Worm (Caenorhabditis elegans) whole organism, mixed stage, embryonic: ENCODE data around the gene gmpr-1.
"Not testable (repeated sequence)": the region's sequence is repeated elsewhere in the genome, so short reads cannot be mapped to it uniquely, and the experiment has no call there.

Experiments used
- M03D4.4 ChIP-seq: sonication (generic microtip); optimal IDR thresholded peaks from 2 replicates; lab custom pipeline; 2017; ENCODE audit warnings: mild to moderate bottlenecking, missing genetic modification characterization, missing compliant biosample characterization
- bed-3 ChIP-seq: fragments of 200-800 bp; sonication (Bioruptor generic); optimal IDR thresholded peaks from 3 replicates; lab custom pipeline; 2018; ENCODE audit warnings: mild to moderate bottlenecking, missing genetic modification characterization, moderate library complexity, missing compliant biosample characterization
- blmp-1 ChIP-seq: fragments of 150-350 bp; optimal IDR thresholded peaks from 2 replicates; lab custom pipeline; 2014; ENCODE audit warnings: missing biosample characterization, missing genetic modification characterization
- ceh-39 ChIP-seq: fragments of 150-350 bp; optimal IDR thresholded peaks from 2 replicates; lab custom pipeline; 2014; ENCODE audit warnings: missing biosample characterization, missing genetic modification characterization
- ceh-43 ChIP-seq: fragments of 200-800 bp; sonication (Bioruptor generic); optimal IDR thresholded peaks from 2 replicates; lab custom pipeline; 2018; ENCODE audit warnings: mild to moderate bottlenecking, missing genetic modification characterization, moderate library complexity, missing compliant biosample characterization
- ceh-83 ChIP-seq: fragments of 200-800 bp; sonication (Bioruptor generic); optimal IDR thresholded peaks from 2 replicates; lab custom pipeline; 2018; ENCODE audit warnings: mild to moderate bottlenecking, missing genetic modification characterization, missing compliant biosample characterization
- ces-1 ChIP-seq: fragments of 150-350 bp; optimal IDR thresholded peaks from 2 replicates; lab custom pipeline; 2014; ENCODE audit warnings: missing biosample characterization, missing genetic modification reagents, missing genetic modification characterization
- cnd-1 ChIP-seq: fragments of 200-800 bp; sonication (Bioruptor generic); optimal IDR thresholded peaks from 2 replicates; lab custom pipeline; 2018; ENCODE audit warnings: mild to moderate bottlenecking, missing genetic modification characterization, missing compliant biosample characterization
- drap-1 ChIP-seq: fragments of 200-800 bp; sonication (Bioruptor generic); optimal IDR thresholded peaks from 3 replicates; lab custom pipeline; 2018; ENCODE audit warnings: mild to moderate bottlenecking, missing genetic modification characterization, missing compliant biosample characterization
- elt-1 ChIP-seq: sonication (generic microtip); optimal IDR thresholded peaks from 2 replicates; lab custom pipeline; 2017; ENCODE audit warnings: missing genetic modification characterization, mild to moderate bottlenecking, missing compliant biosample characterization, antibody characterized with exemption, moderate library complexity, borderline replicate concordance; ENCODE audit not compliant: insufficient read depth
- elt-3 ChIP-seq: fragments of 150-350 bp; optimal IDR thresholded peaks from 2 replicates; lab custom pipeline; 2014; ENCODE audit warnings: missing biosample characterization, missing genetic modification characterization
- flh-1 ChIP-seq: fragments of 200-800 bp; sonication (Bioruptor generic); optimal IDR thresholded peaks from 2 replicates; lab custom pipeline; 2018; ENCODE audit warnings: mild to moderate bottlenecking, missing genetic modification characterization, moderate library complexity, missing compliant biosample characterization
- ham-2 ChIP-seq: fragments of 200-800 bp; sonication (Bioruptor generic); optimal IDR thresholded peaks from 2 replicates; lab custom pipeline; 2018; ENCODE audit warnings: mild to moderate bottlenecking, missing genetic modification characterization, missing compliant biosample characterization
- hlh-1 ChIP-seq: fragments of 150-350 bp; optimal IDR thresholded peaks from 2 replicates; lab custom pipeline; 2014; ENCODE audit warnings: missing biosample characterization, missing genetic modification reagents, missing genetic modification characterization
- lin-13 ChIP-seq: fragments of 150-350 bp; optimal IDR thresholded peaks from 2 replicates; lab custom pipeline; 2014; ENCODE audit warnings: missing biosample characterization, missing genetic modification characterization
- lin-32 ChIP-seq: fragments of 200-800 bp; sonication (Bioruptor generic); optimal IDR thresholded peaks from 2 replicates; lab custom pipeline; 2018; ENCODE audit warnings: mild to moderate bottlenecking, missing genetic modification characterization, missing compliant biosample characterization
- lsy-2 ChIP-seq: fragments of 150-350 bp; optimal IDR thresholded peaks from 2 replicates; lab custom pipeline; 2014; ENCODE audit warnings: missing biosample characterization, missing genetic modification characterization
- mab-5 ChIP-seq: fragments of 150-350 bp; optimal IDR thresholded peaks from 2 replicates; lab custom pipeline; 2014; ENCODE audit warnings: missing biosample characterization, missing genetic modification characterization
- mep-1 ChIP-seq: fragments of 150-350 bp; optimal IDR thresholded peaks from 2 replicates; lab custom pipeline; 2017; ENCODE audit warnings: missing biosample characterization, missing genetic modification reagents, missing genetic modification characterization, inconsistent platforms
- mls-2 ChIP-seq: sonication (generic microtip); optimal IDR thresholded peaks from 2 replicates; lab custom pipeline; 2016; ENCODE audit warnings: mild to moderate bottlenecking, missing genetic modification characterization, moderate library complexity, missing compliant biosample characterization
- nhr-2 ChIP-seq: fragments of 150-350 bp; optimal IDR thresholded peaks from 2 replicates; lab custom pipeline; 2014; ENCODE audit warnings: missing biosample characterization, missing genetic modification characterization
- nhr-237 ChIP-seq: fragments of 150-350 bp; optimal IDR thresholded peaks from 2 replicates; lab custom pipeline; 2014; ENCODE audit warnings: missing biosample characterization, missing genetic modification characterization
- nhr-28 ChIP-seq: fragments of 150-350 bp; optimal IDR thresholded peaks from 2 replicates; lab custom pipeline; 2014; ENCODE audit warnings: missing biosample characterization, missing genetic modification characterization
- pha-4 ChIP-seq: fragments of 150-350 bp; optimal IDR thresholded peaks from 2 replicates; lab custom pipeline; 2018; ENCODE audit warnings: missing biosample characterization, missing genetic modification reagents, missing genetic modification characterization
- sem-2 ChIP-seq: fragments of 200-800 bp; sonication (Bioruptor generic); optimal IDR thresholded peaks from 2 replicates; lab custom pipeline; 2018; ENCODE audit warnings: mild to moderate bottlenecking, missing genetic modification characterization, missing compliant biosample characterization
- tbx-8 ChIP-seq: fragments of 200-800 bp; sonication (Bioruptor generic); optimal IDR thresholded peaks from 2 replicates; lab custom pipeline; 2018; ENCODE audit warnings: mild to moderate bottlenecking, missing genetic modification characterization, moderate library complexity, missing compliant biosample characterization
- unc-120 ChIP-seq: sonication (generic microtip); optimal IDR thresholded peaks from 2 replicates; lab custom pipeline; 2017; ENCODE audit warnings: missing genetic modification characterization, missing compliant biosample characterization; ENCODE audit not compliant: poor library complexity, severe bottlenecking
- zip-8 ChIP-seq: fragments of 150-350 bp; optimal IDR thresholded peaks from 2 replicates; lab custom pipeline; 2014; ENCODE audit warnings: missing biosample characterization, missing genetic modification characterization
- ztf-11 ChIP-seq: fragments of 150-350 bp; optimal IDR thresholded peaks from 2 replicates; lab custom pipeline; 2014; ENCODE audit warnings: missing biosample characterization, missing genetic modification characterization

The gmpr-1 gene

ce11 chrV:4341736-4342135, 29.4 kb downstream of the gmpr-1 start:
- TF ChIP-seq elt-1 (tag; lab: Kevin White, UChicago), result no peak
- no peak for TF ChIP-seq nhr-28 (tag; lab: Kevin White, UChicago)
- TF ChIP-seq lin-32, result no peak
- TF ChIP-seq zip-8 (tag; lab: Kevin White, UChicago), result no peak
- TF ChIP-seq drap-1 (GFP tag; lab: Kevin White, UChicago), result no peak
- TF ChIP-seq ham-2, result no peak
- no peak for TF ChIP-seq bed-3 (GFP tag; lab: Kevin White, UChicago)
- TF ChIP-seq tbx-8 (GFP tag; lab: Kevin White, UChicago), result no peak
- no peak for TF ChIP-seq M03D4.4
- no peak for TF ChIP-seq ztf-11
- TF ChIP-seq mep-1 (tag; lab: Kevin White, UChicago), result no peak
- no peak for TF ChIP-seq sem-2 (GFP tag; lab: Kevin White, UChicago)
- no peak for TF ChIP-seq ceh-39 (tag; lab: Kevin White, UChicago)
- no peak for TF ChIP-seq ceh-43 (GFP tag; lab: Kevin White, UChicago)
- no peak for TF ChIP-seq hlh-1 (tag; lab: Kevin White, UChicago)
- no peak for TF ChIP-seq ces-1 (GFP tag; lab: Kevin White, UChicago)
- TF ChIP-seq elt-3 (tag; lab: Kevin White, UChicago), result no peak
- no peak for TF ChIP-seq blmp-1 (tag; lab: Kevin White, UChicago)
- no peak for TF ChIP-seq flh-1 (GFP tag; lab: Kevin White, UChicago)
- TF ChIP-seq cnd-1, result no peak

ce11 chrV:4341208-4341607, 30.0 kb downstream of the gmpr-1 start, which contains the start of gene glrx-3:
Gene glrx-3, minus strand, starts transcription at chrV:4341308.
- TF ChIP-seq ceh-43 (GFP tag; lab: Kevin White, UChicago), result no peak
- no peak for TF ChIP-seq elt-3 (tag; lab: Kevin White, UChicago)
- no peak for TF ChIP-seq bed-3 (GFP tag; lab: Kevin White, UChicago)
- TF ChIP-seq unc-120, result no peak
- no peak for TF ChIP-seq pha-4 (tag; lab: Kevin White, UChicago)
- TF ChIP-seq mab-5 (tag; lab: Kevin White, UChicago), result no peak
- no peak for TF ChIP-seq blmp-1 (tag; lab: Kevin White, UChicago)
- no peak for TF ChIP-seq sem-2 (GFP tag; lab: Kevin White, UChicago)
- no peak for TF ChIP-seq lin-13
- no peak for TF ChIP-seq ham-2
- no peak for TF ChIP-seq ceh-83
- no peak for TF ChIP-seq tbx-8 (GFP tag; lab: Kevin White, UChicago)
- no peak for TF ChIP-seq nhr-237 (tag; lab: Kevin White, UChicago)

DNA sequence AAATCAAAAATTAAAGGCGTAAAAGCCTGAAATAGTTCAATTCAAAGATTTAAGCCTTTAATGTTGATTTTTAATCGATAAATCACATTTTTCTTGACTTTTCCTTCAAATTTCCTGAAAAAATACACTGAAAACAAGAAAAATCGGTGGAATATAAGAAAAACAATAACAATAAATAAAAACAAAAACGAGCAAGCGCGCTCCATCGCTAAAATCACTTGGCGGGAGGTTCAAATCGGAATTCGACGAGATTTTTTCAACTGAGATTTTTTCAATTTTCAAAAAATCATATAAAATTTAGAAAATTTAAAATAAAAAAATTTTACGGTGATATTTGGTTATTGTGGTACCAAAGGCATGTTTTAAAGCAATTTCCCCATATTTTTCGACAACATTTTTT, 31.7 kb downstream of the gmpr-1 start:
- TF ChIP-seq lsy-2 (tag; lab: Kevin White, UChicago) (no peak), ztf-11 (no peak), mep-1 (tag; lab: Kevin White, UChicago) (no peak), nhr-2 (tag; lab: Kevin White, UChicago) (no peak), lin-32 (no peak)

DNA sequence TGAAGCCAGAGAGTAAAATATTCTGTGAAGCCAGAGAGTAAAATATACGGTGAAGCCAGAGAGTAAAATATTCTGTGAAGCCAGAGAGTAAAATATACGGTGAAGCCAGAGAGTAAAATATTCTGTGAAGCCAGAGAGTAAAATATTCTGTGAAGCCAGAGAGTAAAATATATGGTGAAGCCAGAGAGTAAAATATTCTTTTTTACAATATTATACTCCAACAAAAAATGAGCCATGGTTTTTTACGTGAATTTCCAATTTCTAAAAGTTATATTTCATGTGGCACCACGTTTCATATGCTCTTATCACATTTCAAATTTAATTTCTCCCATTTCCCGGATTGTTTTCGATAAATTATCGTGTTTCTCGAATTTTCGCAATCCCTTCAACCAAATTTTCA, 34.7 kb downstream of the gmpr-1 start, which contains the start of gene irld-1:
irld-1 (plus strand) TSS at position 301 of the 400 bp plus-strand sequence.
- TF ChIP-seq blmp-1, zip-8, pha-4 (tag; lab: Kevin White, UChicago): not testable (repeated sequence)

DNA sequence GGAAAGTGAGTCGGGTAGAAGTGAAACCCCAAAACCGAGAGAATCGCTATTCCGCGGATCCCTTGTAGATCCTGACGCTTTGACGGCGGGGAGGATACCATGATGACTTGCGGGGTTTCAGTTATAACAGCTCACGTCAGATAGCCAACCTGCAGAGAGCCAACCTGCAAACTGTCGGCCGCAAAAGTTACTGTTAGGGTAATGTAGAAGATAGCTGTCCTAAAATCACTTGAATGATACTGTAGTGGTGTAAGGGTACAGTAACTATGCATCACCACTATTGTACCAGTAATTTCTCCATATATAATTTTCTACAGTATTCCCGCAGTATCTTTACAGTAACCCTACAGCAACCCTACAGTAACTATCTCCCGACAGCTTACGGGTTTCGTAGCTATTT, 38.7 kb downstream of the gmpr-1 start, which contains the start of gene oac-12:
oac-12 (minus strand) TSS at position 101 of the 400 bp plus-strand sequence.
- TF ChIP-seq M03D4.4 (no peak), nhr-28 (tag; lab: Kevin White, UChicago) (no peak), sem-2 (GFP tag; lab: Kevin White, UChicago) (no peak), elt-1 (tag; lab: Kevin White, UChicago) (no peak), ham-2 (no peak), flh-1 (GFP tag; lab: Kevin White, UChicago) (no peak), mep-1 (tag; lab: Kevin White, UChicago) (no peak), drap-1 (GFP tag; lab: Kevin White, UChicago) (no peak), blmp-1 (tag; lab: Kevin White, UChicago) (no peak), bed-3 (GFP tag; lab: Kevin White, UChicago) (no peak), ztf-11 (no peak), mls-2 (tag; lab: Kevin White, UChicago) (no peak), ceh-39 (tag; lab: Kevin White, UChicago) (no peak), mab-5 (tag; lab: Kevin White, UChicago) (no peak), ceh-83 (no peak), ces-1 (GFP tag; lab: Kevin White, UChicago) (no peak), cnd-1 (no peak), lin-13 (no peak)
- TF ChIP-seq, all 35 proteins: peak for 0
